Fruit fly (Drosophila melanogaster) ovary, adult (tissue): Measurements from ENCODE around the gene CG15465.

Experiments
- CG17801 ChIP-seq: fragments of 200-800 bp; optimal IDR thresholded peaks from 2 replicates; lab custom pipeline; 2019; ENCODE audit warnings: missing biosample characterization, mild to moderate bottlenecking, missing genetic modification characterization, moderate library complexity; ENCODE audit not compliant: partially characterized antibody

Gene CG15465

dm6 chrX:5285835-5286234, 200.3 kb downstream of the CG15465 start:
- TF ChIP-seq CG17801 (GFP tag; lab: Kevin White, UChicago), result no peak

dm6 chrX:5286513-5286912, 201.0 kb downstream of the CG15465 start:
- no peak for TF ChIP-seq CG17801 (GFP tag; lab: Kevin White, UChicago)

dm6 chrX:5289692-5290091, 204.1 kb downstream of the CG15465 start:
- no peak for TF ChIP-seq CG17801 (GFP tag; lab: Kevin White, UChicago)

DNA sequence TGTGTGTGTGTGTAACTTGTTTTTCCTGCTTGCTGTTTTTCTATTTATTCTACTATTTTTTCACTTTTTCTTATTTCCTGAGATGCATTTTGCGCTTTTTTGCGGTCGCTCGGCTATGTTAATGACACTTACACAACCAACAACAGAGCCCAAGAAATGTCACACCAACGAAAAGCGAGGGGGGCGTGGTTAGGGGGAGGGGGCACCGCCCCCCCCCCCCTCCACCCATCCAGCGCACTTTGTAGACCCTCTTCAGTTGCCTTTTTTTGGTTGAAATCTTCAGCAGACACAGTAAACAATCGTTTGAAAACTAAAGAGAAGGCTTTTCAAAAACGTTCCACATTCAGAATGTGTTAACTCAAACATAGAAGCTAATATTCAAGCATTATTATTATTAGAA, 207.6 kb downstream of the CG15465 start:
- no peak for TF ChIP-seq CG17801 (GFP tag; lab: Kevin White, UChicago)

DNA sequence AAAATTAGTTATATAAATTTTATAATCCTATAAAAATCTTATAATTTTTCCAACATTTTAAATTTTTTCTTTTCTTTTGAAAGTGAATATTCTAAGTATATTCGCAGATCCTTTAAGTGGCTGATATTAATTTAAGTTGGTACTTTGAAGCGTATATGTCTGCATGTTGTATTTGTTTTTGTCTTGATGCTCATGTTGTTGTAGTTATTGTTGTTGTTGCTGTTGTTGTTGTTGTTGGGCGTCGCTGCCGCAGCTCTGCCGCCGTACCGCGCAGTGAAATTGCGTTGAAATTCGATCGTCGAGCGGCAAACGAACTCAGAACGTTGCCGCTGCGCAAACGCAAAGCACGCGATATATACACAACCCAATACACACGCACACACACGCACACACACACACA, 210.2 kb downstream of the CG15465 start, which contains the start of gene CG42749:
TSS of gene CG42749 (plus strand) at position 301 of the 400 bp plus-strand sequence.
- TF ChIP-seq CG17801 (GFP tag; lab: Kevin White, UChicago), result no peak

DNA sequence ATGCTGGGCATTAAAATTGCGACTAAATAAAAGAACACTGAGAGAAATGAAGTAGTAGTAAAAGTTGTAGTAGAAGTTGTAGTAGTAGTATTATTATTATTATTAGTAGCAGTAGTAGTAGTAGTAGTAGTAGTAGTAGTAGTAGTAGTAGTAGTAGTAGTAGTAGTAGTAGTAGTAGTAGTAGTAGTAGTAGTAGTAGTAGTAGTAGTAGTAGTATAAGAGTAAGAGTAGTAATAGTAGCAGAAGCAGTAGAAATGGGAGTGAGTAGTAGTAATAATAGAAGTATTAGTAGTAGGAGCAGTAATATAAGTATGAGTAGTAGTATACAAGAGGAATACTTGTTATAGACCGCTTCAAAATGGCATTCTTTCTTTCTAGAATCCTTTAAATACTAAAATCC, 214.4 kb downstream of the CG15465 start:
- TF ChIP-seq CG17801 (GFP tag; lab: Kevin White, UChicago), result no peak

DNA sequence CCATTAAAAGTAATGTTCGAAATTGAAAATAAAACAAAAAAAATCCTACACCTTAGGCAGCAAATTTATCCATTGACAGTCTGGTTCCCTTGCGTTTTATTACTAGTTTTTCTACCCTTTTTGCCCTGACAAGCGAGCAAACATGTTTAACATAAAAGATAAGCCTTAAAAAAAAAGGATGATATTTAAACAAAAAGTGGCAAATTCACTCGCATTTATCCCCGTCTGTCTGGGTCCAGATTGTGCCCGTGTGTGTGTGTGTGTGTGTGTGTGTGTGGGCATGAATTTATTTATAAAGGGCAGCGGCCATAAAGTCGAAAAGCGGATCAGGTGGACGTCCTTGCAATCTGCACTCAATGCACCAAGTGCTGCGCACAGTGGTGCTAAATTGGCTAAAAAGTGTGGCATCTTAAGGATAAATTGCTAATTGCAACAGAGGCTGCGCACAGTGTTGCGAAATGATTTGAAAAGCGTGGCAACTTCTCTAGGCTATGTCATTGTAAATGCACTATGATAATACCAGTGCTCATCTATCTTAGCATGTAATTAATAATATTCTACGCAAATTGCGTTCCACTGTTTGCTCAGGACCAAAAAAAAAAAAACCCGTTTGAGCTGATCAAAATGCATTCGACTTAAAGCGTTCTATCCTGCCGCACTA, 215.2 kb downstream of the CG15465 start:
- TF ChIP-seq CG17801 (GFP tag; lab: Kevin White, UChicago), result no peak
